Worm (Caenorhabditis elegans): Measurements from ENCODE around the gene C02D5.2.

DNA sequence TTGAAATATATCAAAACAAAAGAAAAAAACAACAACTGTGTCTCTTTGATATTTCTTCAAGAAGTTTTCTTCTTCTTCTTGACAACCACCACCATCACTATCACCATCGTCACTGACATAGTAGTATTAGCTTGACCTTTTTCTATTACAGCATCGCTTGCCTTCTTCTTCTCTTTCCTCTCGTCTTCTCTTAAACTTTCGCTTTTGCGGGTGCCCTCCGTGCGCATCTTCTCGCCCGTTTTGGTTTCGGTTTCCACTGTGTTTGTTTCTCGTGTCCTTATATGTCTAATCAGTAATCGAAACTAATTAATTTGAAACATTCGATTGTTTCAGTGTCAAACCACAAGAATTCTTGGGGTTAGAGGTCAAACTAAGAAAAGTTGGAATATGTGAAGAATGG is 22.2 kb downstream of the C02D5.2 start:
- no peak for TF ChIP-seq mdl-1 (tag; optimal IDR thresholded peaks at IDR 0.05)
- no peak for TF ChIP-seq lin-39 (tag; optimal IDR thresholded peaks at IDR 0.05)
- TF ChIP-seq fkh-10 (GFP tag; optimal IDR thresholded peaks at IDR 0.05) = no peak
- peak; percentile 93 for TF ChIP-seq aha-1 (tag)
- no peak for TF ChIP-seq nhr-10 (tag; optimal IDR thresholded peaks at IDR 0.05)
- TF ChIP-seq nhr-48 (tag; optimal IDR thresholded peaks at IDR 0.05) = no peak
- no peak for TF ChIP-seq Y75B8A.6 (GFP tag; IDR thresholded peaks at IDR 0.05)

All from whole organism, L4 larva.